Worm (Caenorhabditis elegans) whole organism, L3 larva: ENCODE measurements around the gene spe-19.

Experiments
- R02D3.7 ChIP-seq: fragments of 150-350 bp; optimal IDR thresholded peaks from 2 replicates; lab custom pipeline; 2014; ENCODE audit warnings: missing biosample characterization, missing genetic modification characterization
- ZK546.5 ChIP-seq: sonication (generic microtip); optimal IDR thresholded peaks from 2 replicates; lab custom pipeline; 2017; ENCODE audit warnings: missing biosample characterization, missing genetic modification characterization
- aly-2 ChIP-seq: fragments of 150-350 bp; optimal IDR thresholded peaks from 2 replicates; lab custom pipeline; 2014; ENCODE audit warnings: missing biosample characterization, missing genetic modification characterization
- ama-1 ChIP-seq: fragments of 150-350 bp; optimal IDR thresholded peaks from 2 replicates; lab custom pipeline; 2018
- ceh-16 ChIP-seq: sonication (generic microtip); optimal IDR thresholded peaks from 2 replicates; lab custom pipeline; 2017; ENCODE audit warnings: missing biosample characterization, missing genetic modification characterization
- ceh-28 ChIP-seq: fragments of 150-350 bp; optimal IDR thresholded peaks from 2 replicates; lab custom pipeline; 2014; ENCODE audit warnings: missing biosample characterization, missing genetic modification reagents, missing genetic modification characterization
- ceh-82 ChIP-seq: fragments of 150-350 bp; optimal IDR thresholded peaks from 2 replicates; lab custom pipeline; 2014; ENCODE audit warnings: missing biosample characterization, missing genetic modification characterization
- ceh-9 ChIP-seq: sonication (generic microtip); optimal IDR thresholded peaks from 2 replicates; lab custom pipeline; 2018; ENCODE audit warnings: missing biosample characterization, missing genetic modification characterization
- daf-12 ChIP-seq: fragments of 150-350 bp; optimal IDR thresholded peaks from 2 replicates; lab custom pipeline; 2014; ENCODE audit warnings: missing biosample characterization, missing genetic modification reagents, missing genetic modification characterization
- egl-27 ChIP-seq: sonication (generic microtip); optimal IDR thresholded peaks from 4 replicates; lab custom pipeline; 2017; ENCODE audit warnings: missing biosample characterization, missing genetic modification reagents, missing genetic modification characterization
- egl-5 ChIP-seq: fragments of 150-350 bp; optimal IDR thresholded peaks from 2 replicates; lab custom pipeline; 2017; ENCODE audit warnings: missing biosample characterization, missing genetic modification reagents, missing genetic modification characterization, inconsistent platforms
- elt-1 ChIP-seq: fragments of 150-350 bp; optimal IDR thresholded peaks from 2 replicates; lab custom pipeline; 2014; ENCODE audit warnings: missing biosample characterization, missing genetic modification characterization
- elt-2 ChIP-seq: sonication (generic microtip); optimal IDR thresholded peaks from 2 replicates; lab custom pipeline; 2016; ENCODE audit warnings: missing genetic modification reagents, mild to moderate bottlenecking, missing genetic modification characterization, missing compliant biosample characterization
- elt-3 ChIP-seq, 3 experiments: fragments of 150-350 bp in 1 of 3; sonication (generic microtip) in 2 of 3; optimal IDR thresholded peaks; 2 replicates in 2 of 3; 4 replicates in 1 of 3; lab custom pipeline; 2014 to 2017; ENCODE audit warnings: missing biosample characterization in 3 of 3, missing genetic modification characterization in 3 of 3
- eor-1 ChIP-seq, 2 experiments: fragments of 150-350 bp; optimal IDR thresholded peaks; 2 replicates each; lab custom pipeline; 2014 to 2018; ENCODE audit warnings: missing biosample characterization in 2 of 2, missing genetic modification characterization in 2 of 2
- fkh-10 ChIP-seq: sonication (generic microtip); optimal IDR thresholded peaks from 2 replicates; lab custom pipeline; 2017; ENCODE audit warnings: missing biosample characterization, missing genetic modification reagents, missing genetic modification characterization
- fkh-2 ChIP-seq: fragments of 150-350 bp; optimal IDR thresholded peaks from 2 replicates; lab custom pipeline; 2014; ENCODE audit warnings: missing biosample characterization, missing genetic modification reagents, missing genetic modification characterization
- fos-1 ChIP-seq: fragments of 150-350 bp; optimal IDR thresholded peaks from 2 replicates; lab custom pipeline; 2014; ENCODE audit warnings: missing biosample characterization, missing genetic modification characterization
- hmg-11 ChIP-seq: sonication (generic microtip); optimal IDR thresholded peaks from 2 replicates; lab custom pipeline; 2016; ENCODE audit warnings: missing genetic modification characterization, missing compliant biosample characterization
- jun-1 ChIP-seq: fragments of 150-350 bp; optimal IDR thresholded peaks from 2 replicates; lab custom pipeline; 2014; ENCODE audit warnings: missing biosample characterization, missing genetic modification reagents, missing genetic modification characterization
- lin-15B ChIP-seq: fragments of 150-350 bp; optimal IDR thresholded peaks from 2 replicates; lab custom pipeline; 2014; ENCODE audit warnings: missing biosample characterization, missing genetic modification characterization
- lin-39 ChIP-seq: fragments of 150-350 bp; optimal IDR thresholded peaks from 2 replicates; lab custom pipeline; 2018; ENCODE audit warnings: missing biosample characterization, missing genetic modification reagents, missing genetic modification characterization
- lsy-12 ChIP-seq: sonication (generic microtip); optimal IDR thresholded peaks from 2 replicates; lab custom pipeline; 2016; ENCODE audit warnings: mild to moderate bottlenecking, missing genetic modification characterization, missing compliant biosample characterization
- mdl-1 ChIP-seq: fragments of 150-350 bp; optimal IDR thresholded peaks from 2 replicates; lab custom pipeline; 2014; ENCODE audit warnings: missing biosample characterization, missing genetic modification characterization
- mml-1 ChIP-seq: fragments of 150-350 bp; sonication (generic microtip); optimal IDR thresholded peaks from 3 replicates; lab custom pipeline; 2014; ENCODE audit warnings: missing biosample characterization, missing genetic modification characterization
- nfya-1 ChIP-seq: sonication (generic microtip); optimal IDR thresholded peaks from 2 replicates; lab custom pipeline; 2017; ENCODE audit warnings: missing genetic modification characterization, mild to moderate bottlenecking, missing compliant biosample characterization, antibody characterized with exemption, moderate library complexity; ENCODE audit not compliant: insufficient read depth
- nhr-11 ChIP-seq: fragments of 150-350 bp; optimal IDR thresholded peaks from 2 replicates; lab custom pipeline; 2014; ENCODE audit warnings: missing biosample characterization, missing genetic modification characterization
- nhr-12 ChIP-seq: fragments of 150-350 bp; optimal IDR thresholded peaks from 2 replicates; lab custom pipeline; 2014; ENCODE audit warnings: missing biosample characterization, missing genetic modification characterization
- nhr-23 ChIP-seq: fragments of 150-350 bp; optimal IDR thresholded peaks from 2 replicates; lab custom pipeline; 2014; ENCODE audit warnings: missing biosample characterization, missing genetic modification reagents, missing genetic modification characterization
- nhr-237 ChIP-seq: fragments of 150-350 bp; optimal IDR thresholded peaks from 2 replicates; lab custom pipeline; 2014; ENCODE audit warnings: missing biosample characterization, missing genetic modification characterization
- nhr-25 ChIP-seq: sonication (generic microtip); optimal IDR thresholded peaks from 2 replicates; lab custom pipeline; 2017; ENCODE audit warnings: missing biosample characterization, missing genetic modification characterization
- nhr-28 ChIP-seq: fragments of 150-350 bp; optimal IDR thresholded peaks from 2 replicates; lab custom pipeline; 2014; ENCODE audit warnings: missing biosample characterization, missing genetic modification characterization
- nhr-43 ChIP-seq: sonication (generic microtip); optimal IDR thresholded peaks from 2 replicates; lab custom pipeline; 2016; ENCODE audit warnings: mild to moderate bottlenecking, missing genetic modification characterization, missing compliant biosample characterization; ENCODE audit not compliant: poor library complexity, severe bottlenecking
- nhr-67 ChIP-seq: fragments of 150-350 bp; optimal IDR thresholded peaks from 2 replicates; lab custom pipeline; 2014; ENCODE audit warnings: missing biosample characterization, missing genetic modification characterization
- nhr-76 ChIP-seq: fragments of 150-350 bp; sonication (generic microtip); optimal IDR thresholded peaks from 5 replicates; lab custom pipeline; 2014; ENCODE audit warnings: missing biosample characterization, missing genetic modification characterization
- nhr-77 ChIP-seq: fragments of 150-350 bp; optimal IDR thresholded peaks from 2 replicates; lab custom pipeline; 2014; ENCODE audit warnings: missing biosample characterization, missing genetic modification characterization
- pha-4 ChIP-seq: fragments of 150-350 bp; optimal IDR thresholded peaks from 2 replicates; lab custom pipeline; 2014; ENCODE audit warnings: missing biosample characterization, missing genetic modification reagents, missing genetic modification characterization
- pqm-1 ChIP-seq: fragments of 150-350 bp; optimal IDR thresholded peaks from 2 replicates; lab custom pipeline; 2017; ENCODE audit warnings: missing biosample characterization, missing genetic modification characterization, inconsistent platforms
- sea-2 ChIP-seq: fragments of 150-350 bp; sonication (generic microtip); optimal IDR thresholded peaks from 4 replicates; lab custom pipeline; 2014; ENCODE audit warnings: missing biosample characterization, missing genetic modification reagents, missing genetic modification characterization
- skn-1 ChIP-seq: fragments of 150-350 bp; optimal IDR thresholded peaks from 2 replicates; lab custom pipeline; 2014; ENCODE audit warnings: missing biosample characterization, missing genetic modification characterization
- snpc-4 ChIP-seq: fragments of 150-350 bp; optimal IDR thresholded peaks from 2 replicates; lab custom pipeline; 2014; ENCODE audit warnings: missing biosample characterization, missing genetic modification characterization
- tbx-2 ChIP-seq: sonication (generic microtip); optimal IDR thresholded peaks from 2 replicates; lab custom pipeline; 2016; ENCODE audit warnings: mild to moderate bottlenecking, missing genetic modification characterization, missing compliant biosample characterization
- unc-39 ChIP-seq: sonication (generic microtip); optimal IDR thresholded peaks from 4 replicates; lab custom pipeline; 2017; ENCODE audit warnings: missing biosample characterization, missing genetic modification characterization
- unc-62 ChIP-seq: fragments of 150-350 bp; sonication (generic microtip); optimal IDR thresholded peaks from 4 replicates; lab custom pipeline; 2014; ENCODE audit warnings: missing biosample characterization, missing genetic modification reagents, missing genetic modification characterization
- zag-1 ChIP-seq: fragments of 150-350 bp; optimal IDR thresholded peaks from 2 replicates; lab custom pipeline; 2014; ENCODE audit warnings: missing biosample characterization, missing genetic modification characterization
- ztf-11 ChIP-seq: fragments of 150-350 bp; optimal IDR thresholded peaks from 2 replicates; lab custom pipeline; 2014; ENCODE audit warnings: missing biosample characterization, missing genetic modification characterization
- ztf-4 ChIP-seq: fragments of 150-350 bp; optimal IDR thresholded peaks from 2 replicates; lab custom pipeline; 2014; ENCODE audit warnings: missing biosample characterization, missing genetic modification characterization

spe-19 gene

ce11 chrV:20005724-20006132 is 41.5 kb downstream of the spe-19 start:
- TF ChIP-seq pha-4 (tag; lab: Kevin White, UChicago) (peak; percentile 74), R02D3.7 (tag; lab: Kevin White, UChicago) (peak; percentile 37), aly-2 (no peak), nhr-76 (no peak), ceh-28 (tag; lab: Kevin White, UChicago) (peak; percentile 90), ama-1 (lab: Kevin White, UChicago) (peak; percentile 26), eor-1 (tag; optimal IDR thresholded peaks at IDR 0.05; lab: Kevin White, UChicago) (no peak), fkh-2 (tag; lab: Kevin White, UChicago) (no peak), fkh-10 (GFP tag; lab: Kevin White, UChicago) (peak; percentile 68), unc-62 (GFP tag; lab: Kevin White, UChicago) (peak; percentile 48), ztf-11 (tag; lab: Kevin White, UChicago) (no peak), ceh-16 (tag; lab: Kevin White, UChicago) (no peak), nhr-237 (no peak), sea-2 (GFP tag; lab: Kevin White, UChicago) (peak; percentile 30), lin-15B (tag; lab: Kevin White, UChicago) (peak; percentile 7), tbx-2 (tag; lab: Kevin White, UChicago) (peak; percentile 13), elt-1 (tag; lab: Kevin White, UChicago) (no peak), daf-12 (tag; lab: Kevin White, UChicago) (no peak), hmg-11 (tag; lab: Kevin White, UChicago) (peak; percentile 93), elt-2 (tag; lab: Kevin White, UChicago) (peak; percentile 50), nhr-77 (no peak), nhr-25 (peak; percentile 34), ZK546.5 (tag; lab: Kevin White, UChicago) (no peak), ztf-4 (tag; lab: Kevin White, UChicago) (no peak), nhr-12 (no peak), ceh-9 (tag; lab: Kevin White, UChicago) (no peak), zag-1 (no peak), nhr-67 (tag; lab: Kevin White, UChicago) (no peak), snpc-4 (tag; lab: Kevin White, UChicago) (peak; percentile 32), fos-1 (tag; lab: Kevin White, UChicago) (no peak), nhr-11 (tag; lab: Kevin White, UChicago) (no peak), lin-39 (tag; lab: Kevin White, UChicago) (peak; percentile 87), egl-27 (tag; lab: Kevin White, UChicago) (no peak), nfya-1 (tag; lab: Kevin White, UChicago) (peak; percentile 89), unc-39 (tag; lab: Kevin White, UChicago) (no peak), nhr-28 (tag; lab: Kevin White, UChicago) (no peak), jun-1 (tag; lab: Kevin White, UChicago) (peak; percentile 41), nhr-23 (peak; percentile 42), mdl-1 (peak; percentile 65), skn-1 (tag; lab: Kevin White, UChicago) (no peak), ceh-82 (tag; lab: Kevin White, UChicago) (peak; percentile 17), nhr-43 (tag; lab: Kevin White, UChicago) (no peak), mml-1 (tag; lab: Kevin White, UChicago) (no peak), pqm-1 (tag; lab: Kevin White, UChicago) (peak; percentile 7), elt-3 (tag; optimal IDR thresholded peaks at IDR 0.05; lab: Kevin White, UChicago) (no peak), egl-5 (tag; lab: Kevin White, UChicago) (peak; percentile 36), lsy-12 (tag; lab: Kevin White, UChicago) (no peak)
